Worm (Caenorhabditis elegans) whole organism, L4/young adult: ENCODE data around the gene epic-3.

Experiments
- W03F9.2 ChIP-seq: fragments of 150-350 bp; optimal IDR thresholded peaks from 2 replicates; lab custom pipeline; 2014; ENCODE audit warnings: missing biosample characterization, missing genetic modification characterization
- him-1 ChIP-seq: sonication (generic microtip); optimal IDR thresholded peaks from 2 replicates; lab custom pipeline; 2016; ENCODE audit warnings: missing genotype, missing genetic modification reagents, missing genetic modification characterization, missing compliant biosample characterization

ce11 chrIV:1691651-1692050, 32.5 kb downstream of the epic-3 start:
- TF ChIP-seq him-1 (tag; lab: Kevin White, UChicago) (no peak), W03F9.2 (no peak)
